Worm (Caenorhabditis elegans): ENCODE results near the gene C30A5.10.

- TF ChIP-seq lsy-2 (tag; optimal IDR thresholded peaks at IDR 0.05) (no peak), unc-62 (GFP tag; optimal IDR thresholded peaks at IDR 0.05 in 1 of 2) (no peak), unc-62 (tag; optimal IDR thresholded peaks at IDR 0.05) (no peak), aha-1 (tag) (no peak), lin-13 (GFP tag; optimal IDR thresholded peaks at IDR 0.05) (no peak), fos-1 (tag; optimal IDR thresholded peaks at IDR 0.05) (no peak), daf-12 (tag; optimal IDR thresholded peaks at IDR 0.05) (no peak), unc-130 (GFP tag; optimal IDR thresholded peaks at IDR 0.05) (no peak), nhr-10 (tag; optimal IDR thresholded peaks at IDR 0.05) (no peak), nhr-76 (tag; optimal IDR thresholded peaks at IDR 0.05) (no peak), pha-4 (GFP tag; IDR thresholded peaks at IDR 0.05) (no peak), pha-4 (tag; optimal IDR thresholded peaks at IDR 0.05) (no peak), skn-1 (tag; optimal IDR thresholded peaks at IDR 0.05) (no peak), nhr-237 (tag; optimal IDR thresholded peaks at IDR 0.05) (no peak), F44E2.7 (GFP tag; IDR thresholded peaks at IDR 0.05) (no peak)
Observed at ce11 chrIII:8220081-8220480, 10.4 kb upstream of the C30A5.10 start.

Measured in whole organism, L4 larva.